Fruit fly (Drosophila melanogaster) whole organism, embryonic: Measurements from ENCODE around the gene CG4461.

Source experiments
- ATbp ChIP-seq: fragments of 200-800 bp; sonication (Bioruptor generic); optimal IDR thresholded peaks from 2 replicates; lab custom pipeline; 2017; ENCODE audit warnings: missing biosample characterization, mild to moderate bottlenecking, missing genetic modification characterization, missing genetic modification reagents
- Atf6 ChIP-seq: fragments of 200-800 bp; sonication (Bioruptor generic); IDR thresholded peaks from 2 replicates; pipeline ENCODE4 v1.3.6; 2022; ENCODE audit warnings: missing biosample characterization, missing genetic modification characterization
- CG10321 ChIP-seq: fragments of 200-800 bp; sonication (Bioruptor generic); IDR thresholded peaks from 2 replicates; pipeline ENCODE4 v1.3.6; 2022; ENCODE audit warnings: missing biosample characterization, missing genetic modification characterization
- CG10462 ChIP-seq: fragments of 200-800 bp; sonication (Bioruptor generic); optimal IDR thresholded peaks from 2 replicates; lab custom pipeline; 2016; ENCODE audit warnings: missing biosample characterization, missing genetic modification characterization
- CG11696 ChIP-seq: fragments of 200-800 bp; sonication (Bioruptor generic); IDR thresholded peaks from 2 replicates; pipeline ENCODE4 v1.3.6; 2022; ENCODE audit warnings: missing biosample characterization, missing genetic modification characterization
- CG12299 ChIP-seq: fragments of 200-800 bp; sonication (Bioruptor generic); optimal IDR thresholded peaks from 2 replicates; lab custom pipeline; 2018; ENCODE audit warnings: missing biosample characterization, mild to moderate bottlenecking, missing genetic modification characterization
- CG13775 ChIP-seq: fragments of 200-800 bp; sonication (Bioruptor generic); optimal IDR thresholded peaks from 3 replicates; lab custom pipeline; 2017; ENCODE audit warnings: missing biosample characterization, mild to moderate bottlenecking, missing genetic modification characterization
- CG14014 ChIP-seq: fragments of 200-800 bp; sonication (Bioruptor generic); IDR thresholded peaks from 2 replicates; pipeline ENCODE4 v1.3.6; 2022; ENCODE audit warnings: missing biosample characterization, missing genetic modification characterization
- CG15601 ChIP-seq: fragments of 200-800 bp; sonication (Bioruptor generic); optimal IDR thresholded peaks from 3 replicates; lab custom pipeline; 2019; ENCODE audit warnings: missing biosample characterization, mild to moderate bottlenecking, missing genetic modification characterization, moderate library complexity
- CG16813 ChIP-seq: fragments of 200-800 bp; sonication (Bioruptor generic); IDR thresholded peaks from 3 replicates; pipeline ENCODE4 v1.3.6; 2022; ENCODE audit warnings: missing biosample characterization, missing genetic modification characterization; ENCODE audit not compliant: partially characterized antibody
- CG17186 ChIP-seq: fragments of 200-800 bp; sonication (Bioruptor generic); optimal IDR thresholded peaks from 3 replicates; lab custom pipeline; 2017; ENCODE audit warnings: missing biosample characterization, missing genetic modification reagents, missing genetic modification characterization
- CG17361 ChIP-seq: fragments of 200-800 bp; sonication (Bioruptor generic); IDR thresholded peaks from 3 replicates; pipeline ENCODE4 v1.3.6; 2022; ENCODE audit warnings: missing biosample characterization, missing genetic modification characterization
- CG17829 ChIP-seq: fragments of 200-800 bp; optimal IDR thresholded peaks from 2 replicates; lab custom pipeline; 2019; ENCODE audit warnings: missing biosample characterization, mild to moderate bottlenecking, missing genetic modification characterization, moderate library complexity
- CG31441 ChIP-seq: fragments of 200-800 bp; sonication (Bioruptor generic); IDR thresholded peaks from 2 replicates; pipeline ENCODE4 v1.3.6; 2022; ENCODE audit warnings: missing biosample characterization, missing genetic modification characterization
- CG32532 ChIP-seq: fragments of 200-800 bp; sonication (Bioruptor generic); IDR thresholded peaks from 2 replicates; pipeline ENCODE4 v1.3.6; 2022; ENCODE audit warnings: missing biosample characterization, missing genetic modification characterization
- CG6854 ChIP-seq: fragments of 200-800 bp; sonication (Bioruptor generic); optimal IDR thresholded peaks from 3 replicates; lab custom pipeline; 2017; ENCODE audit warnings: missing biosample characterization, mild to moderate bottlenecking, missing genetic modification characterization
- Deaf1 ChIP-seq: fragments of 200-800 bp; optimal IDR thresholded peaks from 3 replicates; lab custom pipeline; 2019; ENCODE audit warnings: missing biosample characterization, mild to moderate bottlenecking, missing genetic modification characterization, moderate library complexity
- Dref ChIP-seq: fragments of 200-800 bp; sonication (Bioruptor generic); IDR thresholded peaks from 2 replicates; pipeline ENCODE4 v1.3.6; 2022; ENCODE audit warnings: missing biosample characterization, missing genetic modification characterization
- Eip74EF ChIP-seq, 2 experiments: fragments of 200-800 bp in 1 of 2; fragments of >200 bp in 1 of 2; sonication (Bioruptor generic) in 1 of 2; optimal IDR thresholded peaks; 2 replicates each; lab custom pipeline; 2017 to 2019; ENCODE audit warnings: missing biosample characterization in 2 of 2, missing genetic modification characterization in 2 of 2, mild to moderate bottlenecking in 1 of 2, moderate library complexity in 1 of 2
- Gsc ChIP-seq: fragments of 200-800 bp; sonication (Bioruptor generic); IDR thresholded peaks from 2 replicates; pipeline ENCODE4 v1.3.6; 2022; ENCODE audit warnings: missing biosample characterization, missing genetic modification characterization
- MESR4 ChIP-seq: fragments of 200-800 bp; sonication (Bioruptor generic); optimal IDR thresholded peaks from 2 replicates; lab custom pipeline; 2018; ENCODE audit warnings: missing biosample characterization, mild to moderate bottlenecking, missing genetic modification characterization, moderate library complexity
- Med ChIP-seq: fragments of 200-800 bp; sonication (Bioruptor generic); peaks from one replicate; lab custom pipeline; 2016; ENCODE audit warnings: missing biosample characterization, missing genetic modification characterization, mild to moderate bottlenecking, inconsistent platforms, moderate library complexity
- NfI ChIP-seq: fragments of 200-800 bp; sonication (Bioruptor generic); optimal IDR thresholded peaks from 3 replicates; lab custom pipeline; 2018; ENCODE audit warnings: missing biosample characterization, mild to moderate bottlenecking, missing genetic modification characterization, moderate library complexity
- Opbp ChIP-seq: fragments of 200-800 bp; sonication (Bioruptor generic); IDR thresholded peaks from 3 replicates; pipeline ENCODE4 v1.3.6; 2022; ENCODE audit warnings: missing biosample characterization, missing genetic modification characterization; ENCODE audit not compliant: partially characterized antibody
- Scr ChIP-seq: fragments of 200-800 bp; sonication (Bioruptor generic); IDR thresholded peaks from 2 replicates; pipeline ENCODE4 v1.3.6; 2022; ENCODE audit warnings: missing biosample characterization, missing genetic modification characterization; ENCODE audit not compliant: partially characterized antibody
- Sry-β ChIP-seq: fragments of 200-800 bp; sonication (Bioruptor generic); optimal IDR thresholded peaks from 2 replicates; lab custom pipeline; 2018; ENCODE audit warnings: missing biosample characterization, mild to moderate bottlenecking, missing genetic modification characterization, moderate library complexity
- ato ChIP-seq: fragments of 200-800 bp; sonication (Bioruptor generic); IDR thresholded peaks from 2 replicates; pipeline ENCODE4 v1.3.6; 2022; ENCODE audit warnings: missing biosample characterization, missing genetic modification characterization; ENCODE audit not compliant: partially characterized antibody
- bbx ChIP-seq: fragments of 200-800 bp; sonication (Bioruptor generic); IDR thresholded peaks from 2 replicates; pipeline ENCODE4 v1.3.6; 2022; ENCODE audit warnings: missing biosample characterization, missing genetic modification characterization; ENCODE audit not compliant: partially characterized antibody
- bigmax ChIP-seq: fragments of 200-800 bp; sonication (Bioruptor generic); optimal IDR thresholded peaks from 2 replicates; lab custom pipeline; 2018; ENCODE audit warnings: missing biosample characterization, mild to moderate bottlenecking, missing genetic modification characterization
- cg ChIP-seq: fragments of 200-800 bp; sonication (Bioruptor generic); optimal IDR thresholded peaks from 3 replicates; lab custom pipeline; 2019; ENCODE audit warnings: missing biosample characterization, mild to moderate bottlenecking, missing genetic modification characterization, moderate library complexity
- chm ChIP-seq: fragments of 200-800 bp; sonication (Bioruptor generic); IDR thresholded peaks from 2 replicates; pipeline ENCODE4 v1.3.6; 2022; ENCODE audit warnings: missing biosample characterization, missing genetic modification characterization
- dysf ChIP-seq: fragments of 200-800 bp; sonication (Bioruptor generic); IDR thresholded peaks from 3 replicates; pipeline ENCODE4 v1.3.6; 2022; ENCODE audit warnings: missing biosample characterization, missing genetic modification characterization
- ewg ChIP-seq: fragments of 200-800 bp; sonication (Bioruptor generic); optimal IDR thresholded peaks from 3 replicates; lab custom pipeline; 2017; ENCODE audit warnings: mild to moderate bottlenecking, missing biosample characterization, missing genetic modification reagents, missing genetic modification characterization
- gcm ChIP-seq: fragments of 200-800 bp; sonication (Bioruptor generic); optimal IDR thresholded peaks from 2 replicates; lab custom pipeline; 2019; ENCODE audit warnings: missing biosample characterization, mild to moderate bottlenecking, missing genetic modification characterization, moderate library complexity
- hb ChIP-seq: fragments of 200-800 bp; sonication (Bioruptor generic); IDR thresholded peaks from 3 replicates; pipeline ENCODE4 v1.3.6; 2022; ENCODE audit warnings: missing biosample characterization, missing genetic modification characterization; ENCODE audit not compliant: partially characterized antibody
- her ChIP-seq: fragments of 200-800 bp; sonication (Bioruptor generic); optimal IDR thresholded peaks from 2 replicates; lab custom pipeline; 2016; ENCODE audit warnings: missing biosample characterization, missing genetic modification characterization
- org-1 ChIP-seq: fragments of 200-800 bp; sonication (Bioruptor generic); optimal IDR thresholded peaks from 2 replicates; lab custom pipeline; 2017; ENCODE audit warnings: missing biosample characterization, missing genetic modification characterization
- pan ChIP-seq, 4 experiments: fragments of >200 bp in 3 of 4; fragments of 200-800 bp in 1 of 4; sonication (Bioruptor generic) in 1 of 4; optimal IDR thresholded peaks in 3 of 4; IDR thresholded peaks in 1 of 4; 2 replicates each; pipeline versions ENCODE4 v1.3.6 to Lab custom; 2017 to 2022; ENCODE audit warnings: missing biosample characterization in 2 of 4, missing genetic modification characterization in 2 of 4, mixed read lengths in 1 of 4
- ranshi ChIP-seq: fragments of 200-800 bp; sonication (Bioruptor generic); IDR thresholded peaks from 2 replicates; pipeline ENCODE4 v1.3.6; 2022; ENCODE audit warnings: missing biosample characterization, missing genetic modification characterization
- sens ChIP-seq: fragments of 200-800 bp; sonication (Bioruptor generic); peaks from one replicate; lab custom pipeline; 2016; ENCODE audit warnings: missing biosample characterization, missing genetic modification characterization
- trem ChIP-seq: fragments of 200-800 bp; optimal IDR thresholded peaks from 3 replicates; lab custom pipeline; 2019; ENCODE audit warnings: missing biosample characterization, mild to moderate bottlenecking, missing genetic modification characterization, moderate library complexity
- twi ChIP-seq: fragments of 200-800 bp; optimal IDR thresholded peaks from 2 replicates; lab custom pipeline; 2019; ENCODE audit warnings: missing biosample characterization, mild to moderate bottlenecking, missing genetic modification characterization, moderate library complexity
- tx ChIP-seq: fragments of 200-800 bp; sonication (Bioruptor generic); optimal IDR thresholded peaks from 2 replicates; lab custom pipeline; 2016; ENCODE audit warnings: missing biosample characterization, missing genetic modification characterization
- vnd ChIP-seq: fragments of 200-800 bp; sonication (Bioruptor generic); IDR thresholded peaks from 3 replicates; pipeline ENCODE4 v1.3.6; 2022; ENCODE audit warnings: missing biosample characterization, missing genetic modification characterization; ENCODE audit not compliant: partially characterized antibody

CG4461 gene

DNA sequence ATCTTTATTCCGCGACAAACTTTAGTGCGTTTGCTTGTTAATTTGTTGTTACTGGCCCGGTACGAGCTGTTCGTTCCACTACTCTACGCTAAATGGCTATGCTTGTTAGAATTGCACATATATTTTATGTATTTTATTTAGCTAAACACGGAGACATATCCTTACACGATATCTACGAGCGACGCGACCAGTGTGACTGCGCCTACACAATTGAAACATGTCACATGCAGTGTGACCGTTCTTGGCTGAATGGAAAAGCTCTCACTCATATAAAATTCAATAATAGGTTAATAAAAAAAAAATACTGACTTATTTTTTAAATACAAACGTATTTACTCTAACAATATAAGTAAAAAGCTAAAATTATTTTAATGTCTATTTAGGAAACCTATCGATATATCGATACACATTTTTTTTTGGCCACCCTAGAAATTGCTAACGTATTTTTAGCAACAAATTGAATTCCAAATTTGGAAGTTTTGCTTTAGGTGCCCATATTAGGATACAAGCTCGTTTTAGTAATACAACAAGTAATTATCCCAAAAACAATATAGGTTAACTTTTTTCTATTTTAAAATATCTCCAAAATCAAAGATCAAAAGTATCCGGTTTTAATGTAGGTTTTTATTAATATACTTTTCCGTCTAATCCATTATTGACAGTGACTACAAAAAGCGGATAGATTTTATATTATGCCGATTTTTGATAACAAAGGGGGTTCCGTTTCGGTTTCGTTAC lies 24.0 kb downstream of the CG4461 start, which contains the start of gene CG4080 (continued):
- TF ChIP-seq Opbp (GFP tag; lab: Robert Waterston, UW) (peak; percentile 65; the same call in 1 of the 3 replicates), Sry-β (no peak), dysf (GFP tag; lab: Robert Waterston, UW) (no peak), NfI (GFP tag; lab: Kevin White, UChicago) (peak; percentile 23), CG10462 (GFP tag; lab: Kevin White, UChicago) (no peak), CG12299 (tag; lab: Kevin White, UChicago) (peak; percentile 10), cg (GFP tag; lab: Kevin White, UChicago) (peak; percentile 80), ATbp (GFP tag; lab: Kevin White, UChicago) (no peak), CG13775 (GFP tag; lab: Kevin White, UChicago) (peak; percentile 6), Med (peak; percentile 81), pan (optimal IDR thresholded peaks at IDR 0.05; lab: Kevin White, UChicago) (no peak), pan (GFP tag; optimal IDR thresholded peaks at IDR 0.05 in 1 of 2, IDR thresholded peaks at IDR 0.05 in 1 of 2) (peak in 1 of 2 experiments; percentile 7), gcm (GFP tag; lab: Kevin White, UChicago) (peak; percentile 11), CG11696 (GFP tag; lab: Robert Waterston, UW) (no peak), CG17361 (GFP tag; lab: Robert Waterston, UW) (peak; percentile 39; the same call in 1 of the 3 replicates), ato (0 out of 2 replicates have a peak, but pooled peaks have one; percentile 14), CG6854 (GFP tag; lab: Kevin White, UChicago) (no peak), CG17829 (tag; lab: Kevin White, UChicago) (peak; percentile 57), Gsc (GFP tag; lab: Robert Waterston, UW) (no peak), CG14014 (GFP tag; lab: Robert Waterston, UW) (peak; percentile 47; the same call in 1 of the 2 replicates), tx (GFP tag; lab: Kevin White, UChicago) (no peak), MESR4 (GFP tag; lab: Kevin White, UChicago) (peak; percentile 89), trem (tag; lab: Kevin White, UChicago) (peak; percentile 61), Dref (peak; percentile 62), Deaf1 (tag; lab: Kevin White, UChicago) (peak; percentile 49), vnd (GFP tag; lab: Robert Waterston, UW) (peak; percentile 76), Scr (peak; percentile 90), sens (GFP tag; lab: Kevin White, UChicago) (peak; percentile 88), ewg (GFP tag; lab: Kevin White, UChicago) (peak; percentile 3), CG17186 (GFP tag; lab: Kevin White, UChicago) (no peak), CG10321 (GFP tag; lab: Robert Waterston, UW) (no peak), chm (GFP tag; lab: Robert Waterston, UW) (peak; percentile 13; the same call in 1 of the 2 replicates)

DNA sequence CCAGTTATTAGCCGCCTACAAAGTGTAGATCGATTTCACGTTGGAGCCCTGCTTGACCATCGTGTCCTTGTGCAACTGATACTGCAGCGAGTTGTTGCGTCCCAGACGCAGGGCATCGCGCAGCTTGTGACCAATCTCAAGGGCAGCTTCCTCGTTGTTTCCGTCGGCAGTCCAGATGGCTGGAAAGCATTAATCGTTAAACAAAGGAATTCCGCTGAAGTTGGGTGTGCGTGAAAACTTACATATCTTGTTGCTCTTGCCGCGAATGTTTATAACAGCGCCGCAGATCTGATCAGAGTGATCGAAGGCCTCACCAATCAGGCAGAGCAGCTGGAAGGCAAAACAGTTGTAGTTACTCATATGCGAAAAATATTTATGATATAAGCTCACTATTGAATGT lies 24.6 kb downstream of the CG4461 start:
- TF ChIP-seq CG15601 (tag; lab: Kevin White, UChicago), result no peak
- TF ChIP-seq bigmax, result no peak
- no peak for TF ChIP-seq CG32532 (GFP tag; lab: Robert Waterston, UW)
- TF ChIP-seq Eip74EF (GFP tag; optimal IDR thresholded peaks at IDR 0.05; lab: Kevin White, UChicago), result no peak
- TF ChIP-seq ranshi, result no peak
- TF ChIP-seq CG31441 (GFP tag; lab: Robert Waterston, UW), result no peak
- TF ChIP-seq twi, result no peak
- TF ChIP-seq bbx (GFP tag; lab: Robert Waterston, UW), result 0 out of 2 replicates have a peak, but pooled peaks have one; percentile 9
- 0 out of 2 replicates have a peak, but pooled peaks have one; percentile 30 for TF ChIP-seq Atf6
- TF ChIP-seq CG16813 (GFP tag; lab: Robert Waterston, UW), result no peak
- no peak for TF ChIP-seq her (GFP tag; lab: Kevin White, UChicago)
- no peak for TF ChIP-seq hb (GFP tag; lab: Robert Waterston, UW)
- no peak for TF ChIP-seq org-1
- no peak for TF ChIP-seq chm (GFP tag; lab: Robert Waterston, UW)
